Fruit fly (Drosophila melanogaster): Measurements from ENCODE around the gene Diedel.

The Diedel gene

DNA sequence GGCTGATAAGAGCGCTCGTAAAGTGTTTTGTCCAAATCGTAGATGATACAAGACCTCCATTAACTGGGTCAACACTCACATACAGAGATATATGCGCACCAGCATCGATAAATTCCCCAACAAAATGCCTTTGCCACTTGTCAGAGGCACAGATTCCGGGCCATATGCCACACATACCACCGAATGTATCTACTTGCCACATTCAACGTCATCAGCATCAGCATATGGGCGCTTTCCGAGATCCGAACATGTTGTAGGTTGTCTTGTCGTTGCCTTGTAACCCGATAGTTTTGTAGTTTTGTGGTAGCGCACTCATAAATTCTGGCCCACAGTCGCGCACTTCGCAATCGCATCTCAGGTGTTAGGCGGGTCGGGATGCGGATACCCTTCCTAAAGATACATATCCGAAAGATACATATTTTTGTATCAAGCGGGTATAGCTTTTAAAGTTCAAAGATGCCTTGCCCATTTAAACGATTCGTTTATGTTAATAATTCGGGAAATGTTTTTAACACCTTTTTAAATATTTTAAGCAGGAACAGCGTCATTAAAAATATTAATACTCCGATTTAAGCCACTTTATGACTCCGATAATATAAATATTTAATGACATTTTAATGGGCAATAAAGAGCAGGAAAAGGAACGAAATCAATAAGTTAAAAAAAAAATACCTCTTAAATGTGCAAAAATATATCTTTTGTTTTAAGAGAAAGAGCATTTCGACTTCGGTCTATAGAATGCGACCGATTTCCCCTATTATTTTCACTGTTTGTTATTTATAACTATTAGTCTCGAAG lies 30.5 kb downstream of the Diedel start:
- TF ChIP-seq CG8478 (optimal IDR thresholded peaks at IDR 0.05), result no peak
- TF ChIP-seq CTCF (optimal IDR thresholded peaks at IDR 0.05), result no peak

dm6 chr3R:29526565-29526964 lies 32.9 kb downstream of the Diedel start:
- no peak for TF ChIP-seq CG8478 (optimal IDR thresholded peaks at IDR 0.05)
- no peak for TF ChIP-seq CTCF (optimal IDR thresholded peaks at IDR 0.05)

DNA sequence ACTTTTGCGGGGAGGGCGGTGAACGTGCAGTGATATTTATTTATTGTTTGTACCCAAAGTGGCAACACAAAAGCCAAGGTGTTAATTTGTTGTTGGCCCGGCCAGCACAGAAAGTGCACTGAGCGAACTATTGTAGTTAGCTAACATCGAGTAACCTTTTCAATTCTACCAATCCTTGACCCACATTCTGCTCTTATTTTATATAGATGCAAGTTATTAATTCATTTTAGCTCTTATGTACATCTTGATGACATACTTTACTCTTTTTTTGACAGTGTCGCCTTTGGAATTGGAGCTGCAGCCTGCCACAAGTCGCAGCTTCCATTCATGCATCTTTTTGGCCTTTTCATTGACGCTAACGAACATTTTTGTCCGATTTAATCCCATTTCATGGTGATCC lies 44.8 kb downstream of the Diedel start:
- TF ChIP-seq CTCF (optimal IDR thresholded peaks at IDR 0.05), result no peak
- no peak for TF ChIP-seq CG8478 (optimal IDR thresholded peaks at IDR 0.05)

DNA sequence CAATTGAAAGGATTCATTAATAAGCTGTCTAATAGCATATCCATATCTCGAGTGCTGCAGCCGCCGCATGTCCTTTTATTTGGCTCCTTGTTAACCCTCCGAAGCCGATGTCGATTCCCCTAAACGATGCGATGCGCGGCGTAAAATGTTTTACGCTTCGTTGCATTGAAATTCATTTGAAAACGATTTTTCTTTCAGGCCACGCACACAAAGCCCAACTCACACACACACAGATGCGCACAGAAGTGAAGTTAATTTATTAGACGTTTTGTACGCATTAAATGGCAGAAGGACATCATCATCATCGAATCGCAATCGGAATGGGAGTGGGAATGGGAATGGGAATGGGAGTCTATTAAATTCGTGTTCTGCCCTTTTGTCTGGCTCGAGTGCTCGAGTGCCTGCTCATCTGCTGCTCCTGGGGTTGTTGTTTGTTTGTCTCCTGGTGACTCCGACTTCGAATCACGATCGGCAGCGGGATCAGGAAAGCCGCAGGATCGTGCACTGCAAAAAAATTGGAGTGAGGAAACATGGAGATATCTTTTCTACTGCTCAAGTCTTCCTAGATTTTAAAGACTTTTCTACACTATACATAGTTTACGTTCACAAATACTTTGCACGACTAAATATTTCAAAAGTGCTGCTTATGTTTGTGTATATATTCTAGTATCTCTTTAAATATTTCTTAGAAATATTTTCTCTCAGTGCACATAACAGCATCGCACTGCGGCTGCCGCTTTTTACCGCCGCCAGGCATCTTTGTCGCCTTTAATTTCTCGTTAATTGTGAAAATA lies 47.5 kb downstream of the Diedel start:
- TF ChIP-seq CTCF (optimal IDR thresholded peaks at IDR 0.05) (no peak), CG8478 (optimal IDR thresholded peaks at IDR 0.05) (no peak)

All from S2 (cell line).